Fruit fly (Drosophila melanogaster) whole organism, embryonic: ENCODE results near the gene Gem4b.

Experiments
- Atf6 ChIP-seq: fragments of 200-800 bp; sonication (Bioruptor generic); IDR thresholded peaks from 2 replicates; pipeline ENCODE4 v1.3.6; 2022; ENCODE audit warnings: missing biosample characterization, missing genetic modification characterization
- C15 ChIP-seq: fragments of 200-800 bp; sonication (Bioruptor generic); IDR thresholded peaks from 3 replicates; pipeline ENCODE4 v1.3.6; 2022; ENCODE audit warnings: missing biosample characterization, missing genetic modification characterization
- CG10565 ChIP-seq: fragments of 200-800 bp; sonication (Bioruptor generic); optimal IDR thresholded peaks from 3 replicates; lab custom pipeline; 2016; ENCODE audit warnings: missing biosample characterization, mild to moderate bottlenecking, missing genetic modification characterization
- CG13624 ChIP-seq: fragments of 200-800 bp; sonication (Bioruptor generic); optimal IDR thresholded peaks from 2 replicates; lab custom pipeline; 2016; ENCODE audit warnings: missing biosample characterization, missing genetic modification characterization
- CG15073 ChIP-seq: fragments of 200-800 bp; sonication (Bioruptor generic); optimal IDR thresholded peaks from 2 replicates; lab custom pipeline; 2016; ENCODE audit warnings: missing biosample characterization, missing genetic modification characterization
- CG16779 ChIP-seq: fragments of 200-800 bp; sonication (Bioruptor generic); IDR thresholded peaks from 2 replicates; pipeline ENCODE4 v1.3.6; 2022; ENCODE audit warnings: missing biosample characterization, missing genetic modification characterization
- CG16863 ChIP-seq: fragments of 200-800 bp; sonication (Bioruptor generic); optimal IDR thresholded peaks from 3 replicates; lab custom pipeline; 2016; ENCODE audit warnings: missing biosample characterization, missing genetic modification characterization
- CG2712 ChIP-seq: fragments of 200-800 bp; optimal IDR thresholded peaks from 3 replicates; lab custom pipeline; 2019; ENCODE audit warnings: missing biosample characterization, mild to moderate bottlenecking, missing genetic modification characterization, moderate library complexity
- CG31365 ChIP-seq: fragments of 200-800 bp; sonication (Bioruptor generic); optimal IDR thresholded peaks from 2 replicates; lab custom pipeline; 2018; ENCODE audit warnings: missing biosample characterization, mild to moderate bottlenecking, missing genetic modification characterization
- CG34224 ChIP-seq: fragments of 200-800 bp; sonication (Bioruptor generic); IDR thresholded peaks from 3 replicates; pipeline ENCODE4 v1.3.6; 2022; ENCODE audit warnings: missing biosample characterization, missing genetic modification characterization; ENCODE audit not compliant: partially characterized antibody
- CG5180 ChIP-seq: fragments of 200-800 bp; sonication (Bioruptor generic); optimal IDR thresholded peaks from 3 replicates; lab custom pipeline; 2017; ENCODE audit warnings: missing biosample characterization, missing genetic modification characterization, mild to moderate bottlenecking, moderate library complexity, missing genetic modification reagents
- CG6254 ChIP-seq: fragments of 200-800 bp; sonication (Bioruptor generic); optimal IDR thresholded peaks from 3 replicates; lab custom pipeline; 2017; ENCODE audit warnings: mild to moderate bottlenecking, missing biosample characterization, missing genetic modification reagents, missing genetic modification characterization
- CG8924 ChIP-seq: fragments of 200-800 bp; optimal IDR thresholded peaks from 3 replicates; lab custom pipeline; 2019; ENCODE audit warnings: missing biosample characterization, mild to moderate bottlenecking, missing genetic modification characterization, moderate library complexity
- CHES-1-like ChIP-seq: fragments of 200-800 bp; sonication (Bioruptor generic); optimal IDR thresholded peaks from 2 replicates; lab custom pipeline; 2016; ENCODE audit warnings: missing biosample characterization, missing genetic modification characterization
- D ChIP-seq, 2 experiments: fragments of 200-800 bp in 1 of 2; fragments of >200 bp in 1 of 2; sonication (Bioruptor generic) in 1 of 2; optimal IDR thresholded peaks; 2 replicates in 1 of 2; 3 replicates in 1 of 2; lab custom pipeline; 2017; ENCODE audit warnings: mild to moderate bottlenecking in 1 of 2, missing biosample characterization in 1 of 2, missing genetic modification characterization in 1 of 2, missing genetic modification reagents in 1 of 2
- Fer1 ChIP-seq: fragments of 200-800 bp; sonication (Bioruptor generic); optimal IDR thresholded peaks from 2 replicates; lab custom pipeline; 2017; ENCODE audit warnings: missing biosample characterization, mild to moderate bottlenecking, missing genetic modification characterization
- HLH4C ChIP-seq: fragments of 200-800 bp; sonication (Bioruptor generic); IDR thresholded peaks from 3 replicates; pipeline ENCODE4 v1.3.6; 2022; ENCODE audit warnings: missing biosample characterization, missing genetic modification characterization; ENCODE audit not compliant: partially characterized antibody
- HLHmδ ChIP-seq: fragments of 200-800 bp; sonication (Bioruptor generic); optimal IDR thresholded peaks from 2 replicates; lab custom pipeline; 2018; ENCODE audit warnings: missing biosample characterization, mild to moderate bottlenecking, missing genetic modification characterization, moderate library complexity
- Kr ChIP-seq: fragments of 200-800 bp; sonication (Bioruptor generic); optimal IDR thresholded peaks from 2 replicates; lab custom pipeline; 2017; ENCODE audit warnings: missing biosample characterization, mild to moderate bottlenecking, missing genetic modification characterization
- MESR4 ChIP-seq: fragments of 200-800 bp; sonication (Bioruptor generic); optimal IDR thresholded peaks from 2 replicates; lab custom pipeline; 2018; ENCODE audit warnings: missing biosample characterization, mild to moderate bottlenecking, missing genetic modification characterization, moderate library complexity
- Med ChIP-seq: fragments of 200-800 bp; sonication (Bioruptor generic); peaks from one replicate; lab custom pipeline; 2016; ENCODE audit warnings: missing biosample characterization, missing genetic modification characterization, mild to moderate bottlenecking, inconsistent platforms, moderate library complexity
- Meics ChIP-seq: fragments of 200-800 bp; sonication (Bioruptor generic); optimal IDR thresholded peaks from 2 replicates; lab custom pipeline; 2017; ENCODE audit warnings: missing biosample characterization, mild to moderate bottlenecking, missing genetic modification characterization
- NC2α ChIP-seq: fragments of 200-800 bp; sonication (Bioruptor generic); optimal IDR thresholded peaks from 2 replicates; lab custom pipeline; 2016; ENCODE audit warnings: missing biosample characterization, missing genetic modification characterization
- NK7.1 ChIP-seq: fragments of 200-800 bp; sonication (Bioruptor generic); optimal IDR thresholded peaks from 3 replicates; lab custom pipeline; 2016; ENCODE audit warnings: missing biosample characterization, missing genetic modification characterization
- Stat92E ChIP-seq, 3 experiments: fragments of >200 bp in 2 of 3; fragments of 200-800 bp in 1 of 3; sonication (Bioruptor generic) in 1 of 3; optimal IDR thresholded peaks; 2 replicates each; lab custom pipeline; 2017 to 2019; ENCODE audit warnings: missing biosample characterization in 3 of 3, missing genetic modification characterization in 3 of 3, mild to moderate bottlenecking in 1 of 3, moderate library complexity in 1 of 3
- ap ChIP-seq: fragments of 200-800 bp; sonication (Bioruptor generic); IDR thresholded peaks from 2 replicates; pipeline ENCODE4 v1.3.6; 2022; ENCODE audit warnings: missing biosample characterization, missing genetic modification characterization
- ato ChIP-seq: fragments of 200-800 bp; sonication (Bioruptor generic); IDR thresholded peaks from 2 replicates; pipeline ENCODE4 v1.3.6; 2022; ENCODE audit warnings: missing biosample characterization, missing genetic modification characterization; ENCODE audit not compliant: partially characterized antibody
- az2 ChIP-seq: fragments of 200-800 bp; sonication (Bioruptor generic); optimal IDR thresholded peaks from 3 replicates; lab custom pipeline; 2016; ENCODE audit warnings: missing biosample characterization, missing genetic modification characterization
- chn ChIP-seq: fragments of 200-800 bp; sonication (Bioruptor generic); optimal IDR thresholded peaks from 2 replicates; lab custom pipeline; 2016; ENCODE audit warnings: missing biosample characterization, missing genetic modification characterization
- crp ChIP-seq, 2 experiments: fragments of 200-800 bp; sonication (Bioruptor generic); optimal IDR thresholded peaks; 2 replicates in 1 of 2; 3 replicates in 1 of 2; lab custom pipeline; 2017; ENCODE audit warnings: missing biosample characterization in 2 of 2, missing genetic modification characterization in 2 of 2, mild to moderate bottlenecking in 1 of 2, moderate library complexity in 1 of 2
- cwo ChIP-seq: fragments of 200-800 bp; sonication (Bioruptor generic); optimal IDR thresholded peaks from 3 replicates; lab custom pipeline; 2017; ENCODE audit warnings: missing biosample characterization, missing genetic modification characterization, mild to moderate bottlenecking, moderate library complexity, missing genetic modification reagents
- dati ChIP-seq: fragments of 200-800 bp; sonication (Bioruptor generic); IDR thresholded peaks from 2 replicates; pipeline ENCODE4 v1.3.6; 2022; ENCODE audit warnings: missing biosample characterization, missing genetic modification characterization
- eve ChIP-seq, 2 experiments: fragments of >200 bp; optimal IDR thresholded peaks; 2 replicates each; lab custom pipeline; 2017; ENCODE audit warnings: missing biosample characterization in 2 of 2, missing genetic modification characterization in 2 of 2
- fd102C ChIP-seq: fragments of 200-800 bp; sonication (Bioruptor generic); optimal IDR thresholded peaks from 2 replicates; lab custom pipeline; 2018; ENCODE audit warnings: missing biosample characterization, mild to moderate bottlenecking, missing genetic modification characterization, moderate library complexity
- gt ChIP-seq: fragments of 200-800 bp; sonication (Bioruptor generic); IDR thresholded peaks from 2 replicates; pipeline ENCODE4 v1.3.6; 2022; ENCODE audit warnings: missing biosample characterization, missing genetic modification characterization
- lilli ChIP-seq: fragments of 200-800 bp; sonication (Bioruptor generic); optimal IDR thresholded peaks from 3 replicates; lab custom pipeline; 2016; ENCODE audit warnings: missing biosample characterization, missing genetic modification characterization
- lmd ChIP-seq: fragments of 200-800 bp; sonication (Bioruptor generic); IDR thresholded peaks from 2 replicates; pipeline ENCODE4 v1.3.6; 2022; ENCODE audit warnings: missing biosample characterization, missing genetic modification characterization
- lov ChIP-seq, 2 experiments: fragments of 200-800 bp in 1 of 2; fragments of >200 bp in 1 of 2; sonication (Bioruptor generic) in 1 of 2; IDR thresholded peaks in 1 of 2; optimal IDR thresholded peaks in 1 of 2; 2 replicates in 1 of 2; 3 replicates in 1 of 2; pipeline versions ENCODE4 v1.3.6 to Lab custom; 2017 to 2022; ENCODE audit warnings: missing biosample characterization in 1 of 2, missing genetic modification characterization in 1 of 2
- otp ChIP-seq: fragments of 200-800 bp; sonication (Bioruptor generic); IDR thresholded peaks from 3 replicates; pipeline ENCODE4, ENCODE4 v1.3.6; 2022; ENCODE audit warnings: missing biosample characterization, missing genetic modification characterization
- pfk ChIP-seq: fragments of 200-800 bp; sonication (Bioruptor generic); optimal IDR thresholded peaks from 2 replicates; lab custom pipeline; 2018; ENCODE audit warnings: missing biosample characterization, mild to moderate bottlenecking, missing genetic modification characterization, moderate library complexity
- phol ChIP-seq: fragments of 200-800 bp; sonication (Bioruptor generic); optimal IDR thresholded peaks from 3 replicates; lab custom pipeline; 2018; ENCODE audit warnings: missing biosample characterization, mild to moderate bottlenecking, missing genetic modification characterization, moderate library complexity
- repo ChIP-seq: fragments of 200-800 bp; sonication (Bioruptor generic); optimal IDR thresholded peaks from 2 replicates; lab custom pipeline; 2016; ENCODE audit warnings: missing biosample characterization, missing genetic modification characterization
- sens-2 ChIP-seq: fragments of 200-800 bp; sonication (Bioruptor generic); IDR thresholded peaks from 2 replicates; pipeline ENCODE4 v1.3.6; 2022; ENCODE audit warnings: missing biosample characterization, missing genetic modification characterization
- so ChIP-seq: fragments of 200-800 bp; sonication (Bioruptor generic); IDR thresholded peaks from 3 replicates; pipeline ENCODE4 v1.3.6; 2022; ENCODE audit warnings: missing biosample characterization, missing genetic modification characterization
- sqz ChIP-seq: fragments of 200-800 bp; sonication (Bioruptor generic); optimal IDR thresholded peaks from 3 replicates; lab custom pipeline; 2018; ENCODE audit warnings: missing biosample characterization, mild to moderate bottlenecking, missing genetic modification characterization
- ttk ChIP-seq: fragments of 200-800 bp; sonication (Bioruptor generic); IDR thresholded peaks from 2 replicates; pipeline ENCODE4 v2.1.2; 2022; ENCODE audit warnings: missing biosample characterization, missing genetic modification characterization
- unpg ChIP-seq: fragments of 200-800 bp; sonication (Bioruptor generic); optimal IDR thresholded peaks from 3 replicates; lab custom pipeline; 2018; ENCODE audit warnings: missing biosample characterization, mild to moderate bottlenecking, missing genetic modification characterization, moderate library complexity
- wor ChIP-seq: fragments of 200-800 bp; sonication (Bioruptor generic); IDR thresholded peaks from 2 replicates; pipeline ENCODE4 v1.3.6; 2022; ENCODE audit warnings: missing biosample characterization, missing genetic modification characterization

The Gem4b gene

dm6 chrX:3968346-3969044 lies 27.8 kb downstream of the Gem4b start, which contains the start of gene CG6428 (continued):
- TF ChIP-seq CG10565 (no peak), ap (GFP tag; lab: Robert Waterston, UW) (no peak), crp (GFP tag; optimal IDR thresholded peaks at IDR 0.05; lab: Kevin White, UChicago) (peak in 1 of 2 experiments; percentile 85), CG31365 (tag; lab: Kevin White, UChicago) (no peak), phol (tag; lab: Kevin White, UChicago) (peak; percentile 46), otp (GFP tag; lab: Robert Waterston, UW) (no peak), repo (no peak), CG16779 (no peak), CG6254 (GFP tag; lab: Kevin White, UChicago) (no peak), NC2α (no peak), HLH4C (GFP tag; lab: Robert Waterston, UW) (peak; percentile 56; the same call in 2 of the 3 replicates), Stat92E (GFP tag; optimal IDR thresholded peaks at IDR 0.05; lab: Kevin White, UChicago) (no peak), eve (GFP tag; optimal IDR thresholded peaks at IDR 0.05; lab: Kevin White, UChicago) (no peak), CG8924 (peak; percentile 42), NK7.1 (GFP tag; lab: Kevin White, UChicago) (no peak), CG34224 (GFP tag; lab: Robert Waterston, UW) (peak; percentile 67; the same call in 2 of the 3 replicates), lilli (GFP tag; lab: Kevin White, UChicago) (peak; percentile 44), CG15073 (GFP tag; lab: Kevin White, UChicago) (no peak), CG5180 (GFP tag; lab: Kevin White, UChicago) (no peak), wor (GFP tag; lab: Robert Waterston, UW) (no peak), Meics (GFP tag; lab: Kevin White, UChicago) (peak; percentile 20), so (GFP tag; lab: Robert Waterston, UW) (no peak), MESR4 (peak; percentile 19), Fer1 (GFP tag; lab: Kevin White, UChicago) (no peak), HLHmδ (no peak), pfk (GFP tag; lab: Kevin White, UChicago) (no peak), az2 (peak; percentile 27), C15 (GFP tag; lab: Robert Waterston, UW) (no peak), chn (GFP tag; lab: Kevin White, UChicago) (peak; percentile 26), sens-2 (no peak), CG16863 (no peak), unpg (GFP tag; lab: Kevin White, UChicago) (peak; percentile 32), ttk (no peak), sqz (no peak), lmd (GFP tag; lab: Robert Waterston, UW) (peak; percentile 38; the same call in 1 of the 2 replicates), CG2712 (tag; lab: Kevin White, UChicago) (peak; percentile 52), fd102C (GFP tag; lab: Kevin White, UChicago) (no peak), Atf6 (no peak), gt (GFP tag; lab: Robert Waterston, UW) (no peak), CG13624 (GFP tag; lab: Kevin White, UChicago) (peak; percentile 31), CHES-1-like (no peak), Kr (GFP tag; lab: Kevin White, UChicago) (no peak), lov (optimal IDR thresholded peaks at IDR 0.05; lab: Kevin White, UChicago) (no peak), lov (GFP tag; IDR thresholded peaks at IDR 0.05; lab: Robert Waterston, UW) (no peak), dati (GFP tag; lab: Robert Waterston, UW) (no peak), Med (GFP tag; lab: Kevin White, UChicago) (peak; percentile 88), D (optimal IDR thresholded peaks at IDR 0.05; lab: Kevin White, UChicago) (no peak), D (GFP tag; optimal IDR thresholded peaks at IDR 0.05; lab: Kevin White, UChicago) (no peak), ato (GFP tag; lab: Robert Waterston, UW) (peak; percentile 9), cwo (peak; percentile 86)
